Worm (Caenorhabditis elegans) whole organism, L1 larva: ENCODE measurements around the gene agr-1.

Source experiments
- C16A3.4 ChIP-seq: fragments of 150-350 bp; optimal IDR thresholded peaks from 2 replicates; lab custom pipeline; 2014; ENCODE audit warnings: missing biosample characterization, missing genetic modification characterization
- C34B4.2 ChIP-seq: sonication (generic microtip); optimal IDR thresholded peaks from 2 replicates; lab custom pipeline; 2017; ENCODE audit warnings: mild to moderate bottlenecking, missing genetic modification characterization, missing compliant biosample characterization
- F16B12.6 ChIP-seq: fragments of 150-350 bp; optimal IDR thresholded peaks from 2 replicates; lab custom pipeline; 2014; ENCODE audit warnings: missing biosample characterization, missing genetic modification characterization
- aha-1 ChIP-seq: fragments of 150-350 bp; optimal IDR thresholded peaks from 2 replicates; lab custom pipeline; 2014; ENCODE audit warnings: missing biosample characterization, missing genetic modification characterization
- ama-1 ChIP-seq: fragments of 150-350 bp; optimal IDR thresholded peaks from 2 replicates; lab custom pipeline; 2014
- ceh-90 ChIP-seq: sonication (generic microtip); optimal IDR thresholded peaks from 2 replicates; lab custom pipeline; 2016; ENCODE audit warnings: missing genetic modification characterization, missing compliant biosample characterization
- ces-1 ChIP-seq: fragments of 150-350 bp; optimal IDR thresholded peaks from 2 replicates; lab custom pipeline; 2014; ENCODE audit warnings: missing biosample characterization, missing genetic modification reagents, missing genetic modification characterization
- dsc-1 ChIP-seq: sonication (generic microtip); optimal IDR thresholded peaks from 2 replicates; lab custom pipeline; 2016; ENCODE audit warnings: mild to moderate bottlenecking, missing genetic modification characterization, missing compliant biosample characterization
- efl-1 ChIP-seq, 4 experiments: fragments of 150-350 bp; optimal IDR thresholded peaks in 3 of 4; peaks in 1 of 4; 1 replicate in 1 of 4; 2 replicates in 3 of 4; lab custom pipeline; 2014; ENCODE audit warnings: missing biosample characterization in 2 of 4, missing genetic modification characterization in 2 of 4, missing genetic modification reagents in 2 of 4
- egl-13 ChIP-seq: sonication (generic microtip); optimal IDR thresholded peaks from 2 replicates; lab custom pipeline; 2016; ENCODE audit warnings: missing genotype, missing genetic modification reagents, missing genetic modification characterization, missing compliant biosample characterization
- elt-3 ChIP-seq, 6 experiments: fragments of 150-350 bp in 1 of 6; sonication (generic microtip); optimal IDR thresholded peaks; 2 replicates each; lab custom pipeline; 2017 to 2018; ENCODE audit warnings: missing biosample characterization in 6 of 6, missing genetic modification characterization in 6 of 6, inconsistent platforms in 1 of 6
- fkh-10 ChIP-seq: sonication (generic microtip); optimal IDR thresholded peaks from 2 replicates; lab custom pipeline; 2017; ENCODE audit warnings: missing biosample characterization, missing genetic modification reagents, missing genetic modification characterization
- fkh-4 ChIP-seq: sonication (generic microtip); optimal IDR thresholded peaks from 2 replicates; lab custom pipeline; 2016; ENCODE audit warnings: missing compliant biosample characterization, missing genetic modification characterization, borderline replicate concordance
- fkh-8 ChIP-seq: sonication (generic microtip); optimal IDR thresholded peaks from 2 replicates; lab custom pipeline; 2016; ENCODE audit warnings: mild to moderate bottlenecking, missing genetic modification characterization, missing compliant biosample characterization
- fos-1 ChIP-seq: fragments of 150-350 bp; optimal IDR thresholded peaks from 2 replicates; lab custom pipeline; 2014; ENCODE audit warnings: missing biosample characterization, missing genetic modification characterization
- grh-1 ChIP-seq: fragments of 200-800 bp; sonication (Bioruptor generic); IDR thresholded peaks from 2 replicates; pipeline ENCODE4 v1.3.6; 2022; ENCODE audit warnings: missing genetic modification reagents, missing genetic modification characterization, missing compliant biosample characterization
- hlh-17 ChIP-seq: fragments of 200-800 bp; sonication (Bioruptor generic); optimal IDR thresholded peaks from 2 replicates; lab custom pipeline; 2018; ENCODE audit warnings: missing genetic modification characterization, mild to moderate bottlenecking, missing compliant biosample characterization, moderate library complexity, borderline replicate concordance
- jun-1 ChIP-seq: fragments of 150-350 bp; optimal IDR thresholded peaks from 2 replicates; lab custom pipeline; 2014; ENCODE audit warnings: missing biosample characterization, missing genetic modification reagents, missing genetic modification characterization
- lin-13 ChIP-seq: fragments of 150-350 bp; optimal IDR thresholded peaks from 2 replicates; lab custom pipeline; 2014; ENCODE audit warnings: missing biosample characterization, missing genetic modification reagents, missing genetic modification characterization
- lin-14 ChIP-seq: fragments of 200-800 bp; sonication (Bioruptor generic); optimal IDR thresholded peaks from 2 replicates; lab custom pipeline; 2018; ENCODE audit warnings: mild to moderate bottlenecking, missing genetic modification characterization, moderate library complexity, missing compliant biosample characterization
- lin-35 ChIP-seq, 2 experiments: fragments of 150-350 bp; optimal IDR thresholded peaks; 2 replicates each; lab custom pipeline; 2014; ENCODE audit warnings: missing biosample characterization in 2 of 2, missing genetic modification characterization in 2 of 2, missing genetic modification reagents in 2 of 2
- lsy-2 ChIP-seq, 2 experiments: fragments of 150-350 bp; optimal IDR thresholded peaks; 2 replicates each; lab custom pipeline; 2014; ENCODE audit warnings: missing biosample characterization in 2 of 2, missing genetic modification characterization in 2 of 2
- nhr-19 ChIP-seq: fragments of 200-800 bp; sonication (Bioruptor generic); conservative IDR thresholded peaks from 2 replicates; pipeline ENCODE4 v1.3.6; 2022; ENCODE audit warnings: missing genetic modification characterization, missing compliant biosample characterization
- nhr-20 ChIP-seq: sonication (generic microtip); optimal IDR thresholded peaks from 2 replicates; lab custom pipeline; 2016; ENCODE audit warnings: mild to moderate bottlenecking, missing genetic modification characterization, missing compliant biosample characterization
- nhr-237 ChIP-seq: fragments of 150-350 bp; optimal IDR thresholded peaks from 2 replicates; lab custom pipeline; 2014; ENCODE audit warnings: missing biosample characterization, missing genetic modification characterization
- nhr-47 ChIP-seq: sonication (generic microtip); optimal IDR thresholded peaks from 2 replicates; lab custom pipeline; 2016; ENCODE audit warnings: mild to moderate bottlenecking, missing genetic modification characterization, moderate library complexity, missing compliant biosample characterization
- nhr-71 ChIP-seq: sonication (generic microtip); optimal IDR thresholded peaks from 2 replicates; lab custom pipeline; 2016; ENCODE audit warnings: mild to moderate bottlenecking, missing genetic modification characterization, moderate library complexity, missing compliant biosample characterization
- nhr-84 ChIP-seq: sonication (generic microtip); optimal IDR thresholded peaks from 2 replicates; lab custom pipeline; 2017; ENCODE audit warnings: missing biosample characterization, missing genetic modification characterization
- nhr-85 ChIP-seq: sonication (generic microtip); peaks from one replicate; lab custom pipeline; 2016; ENCODE audit warnings: missing genetic modification characterization, inconsistent platforms, missing compliant biosample characterization
- nhr-90 ChIP-seq: sonication (generic microtip); optimal IDR thresholded peaks from 2 replicates; lab custom pipeline; 2016; ENCODE audit warnings: mild to moderate bottlenecking, missing genetic modification characterization, missing compliant biosample characterization; ENCODE audit not compliant: poor library complexity
- pag-3 ChIP-seq: sonication (generic microtip); optimal IDR thresholded peaks from 2 replicates; lab custom pipeline; 2017; ENCODE audit warnings: missing genetic modification characterization, mild to moderate bottlenecking, missing compliant biosample characterization, antibody characterized with exemption, borderline replicate concordance; ENCODE audit not compliant: insufficient read depth
- pqm-1 ChIP-seq: sonication (generic microtip); optimal IDR thresholded peaks from 3 replicates; lab custom pipeline; 2017; ENCODE audit warnings: missing biosample characterization, missing genetic modification characterization
- rnt-1 ChIP-seq: sonication (generic microtip); optimal IDR thresholded peaks from 2 replicates; lab custom pipeline; 2016; ENCODE audit warnings: mild to moderate bottlenecking, missing genetic modification characterization, moderate library complexity, missing compliant biosample characterization
- snpc-4 ChIP-seq: fragments of 150-350 bp; optimal IDR thresholded peaks from 2 replicates; lab custom pipeline; 2014; ENCODE audit warnings: missing biosample characterization, missing genetic modification characterization
- snu-23 ChIP-seq: sonication (generic microtip); optimal IDR thresholded peaks from 2 replicates; lab custom pipeline; 2016; ENCODE audit warnings: missing genetic modification characterization, missing compliant biosample characterization
- sptf-1 ChIP-seq: fragments of 150-350 bp; optimal IDR thresholded peaks from 2 replicates; lab custom pipeline; 2014; ENCODE audit warnings: missing biosample characterization, missing genetic modification characterization
- sup-37 ChIP-seq: fragments of 200-800 bp; sonication (Bioruptor generic); optimal IDR thresholded peaks from 2 replicates; lab custom pipeline; 2018; ENCODE audit warnings: mild to moderate bottlenecking, missing genetic modification characterization, missing compliant biosample characterization
- swsn-7 ChIP-seq: sonication (generic microtip); optimal IDR thresholded peaks from 2 replicates; lab custom pipeline; 2016; ENCODE audit warnings: missing genetic modification characterization, missing compliant biosample characterization
- tlp-1 ChIP-seq: fragments of 150-350 bp; optimal IDR thresholded peaks from 2 replicates; lab custom pipeline; 2014; ENCODE audit warnings: missing biosample characterization, missing genetic modification characterization
- unc-130 ChIP-seq: fragments of 150-350 bp; optimal IDR thresholded peaks from 2 replicates; lab custom pipeline; 2017; ENCODE audit warnings: missing biosample characterization, missing genetic modification characterization, inconsistent platforms
- unc-30 ChIP-seq: sonication (generic microtip); optimal IDR thresholded peaks from 2 replicates; lab custom pipeline; 2017; ENCODE audit warnings: missing biosample characterization, missing genetic modification characterization
- unc-62 ChIP-seq: fragments of 150-350 bp; optimal IDR thresholded peaks from 2 replicates; lab custom pipeline; 2014; ENCODE audit warnings: missing biosample characterization, missing genetic modification reagents, missing genetic modification characterization
- unc-98 ChIP-seq: fragments of 200-800 bp; sonication (Bioruptor generic); IDR thresholded peaks from 2 replicates; pipeline ENCODE4 v1.3.6; 2022; ENCODE audit warnings: missing genetic modification characterization, missing compliant biosample characterization
- vab-15 ChIP-seq: sonication (generic microtip); optimal IDR thresholded peaks from 2 replicates; lab custom pipeline; 2017; ENCODE audit warnings: missing genotype, mild to moderate bottlenecking, missing genetic modification characterization, missing compliant biosample characterization
- xbp-1 ChIP-seq: sonication (generic microtip); optimal IDR thresholded peaks from 2 replicates; lab custom pipeline; 2016; ENCODE audit warnings: missing genetic modification characterization, missing compliant biosample characterization
- zag-1 ChIP-seq: fragments of 150-350 bp; optimal IDR thresholded peaks from 2 replicates; lab custom pipeline; 2014; ENCODE audit warnings: missing biosample characterization, missing genetic modification characterization

agr-1 gene

DNA sequence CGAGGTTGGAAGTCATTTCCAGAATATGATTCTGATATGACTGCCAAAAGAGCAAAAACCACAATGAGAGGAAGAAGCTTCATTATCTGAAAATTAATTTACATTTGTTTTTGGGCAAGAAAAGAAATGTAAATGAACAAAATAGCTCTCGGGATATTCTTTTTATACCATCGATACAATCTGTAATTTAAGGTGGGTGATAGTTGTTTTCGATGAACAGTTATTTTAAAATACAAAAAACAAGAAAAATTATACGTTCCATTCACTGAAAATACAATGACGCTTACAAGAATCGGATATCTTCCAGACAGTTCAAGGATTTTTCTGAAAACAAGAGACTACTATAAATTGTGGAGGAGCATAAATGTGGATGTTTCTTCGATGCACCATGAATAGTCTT lies 30.3 kb downstream of the agr-1 start, which contains the start of gene ins-15:
Gene ins-15 (minus strand): TSS at position 101 of the 400 bp plus-strand sequence.
- TF ChIP-seq nhr-237 (tag; lab: Kevin White, UChicago) (no peak), efl-1 (optimal IDR thresholded peaks at IDR 0.05; lab: Kevin White, UChicago) (no peak), efl-1 (GFP tag; optimal IDR thresholded peaks at IDR 0.05 in 1 of 2; lab: Kevin White, UChicago) (peak in 1 of 2 experiments; percentile 12)

DNA sequence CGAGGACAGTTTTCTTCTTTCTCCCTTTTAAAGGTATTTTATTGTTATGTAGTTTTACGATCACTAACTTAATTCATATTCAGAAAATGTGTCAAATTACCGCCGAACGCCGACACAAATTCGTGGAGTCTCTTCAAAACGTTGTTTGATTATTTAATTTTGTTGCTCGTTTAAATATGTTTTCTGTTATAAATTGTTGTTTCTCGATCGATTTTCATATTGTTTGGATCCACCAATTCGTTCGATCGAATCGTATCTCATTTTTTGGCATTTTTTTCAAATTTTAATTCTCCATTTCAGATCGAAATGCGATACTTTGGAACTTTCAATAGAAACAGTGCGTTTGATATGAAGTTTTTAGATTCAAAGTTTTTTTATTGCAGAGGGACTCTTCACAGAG lies 32.4 kb downstream of the agr-1 start, which contains the start of gene F41G3.6:
Gene F41G3.6 (plus strand): TSS at position 301 of the 400 bp plus-strand sequence.
- TF ChIP-seq fkh-10 (GFP tag; lab: Kevin White, UChicago) (no peak), pqm-1 (tag; lab: Kevin White, UChicago) (no peak), nhr-90 (tag; lab: Kevin White, UChicago) (no peak), snpc-4 (tag; lab: Kevin White, UChicago) (no peak), sptf-1 (tag; lab: Kevin White, UChicago) (no peak), nhr-85 (tag; lab: Kevin White, UChicago) (no peak), pag-3 (tag; lab: Kevin White, UChicago) (no peak), unc-98 (GFP tag; lab: Robert Waterston, UW) (no peak)
- TF ChIP-seq, all 84 proteins: peak for 0

DNA sequence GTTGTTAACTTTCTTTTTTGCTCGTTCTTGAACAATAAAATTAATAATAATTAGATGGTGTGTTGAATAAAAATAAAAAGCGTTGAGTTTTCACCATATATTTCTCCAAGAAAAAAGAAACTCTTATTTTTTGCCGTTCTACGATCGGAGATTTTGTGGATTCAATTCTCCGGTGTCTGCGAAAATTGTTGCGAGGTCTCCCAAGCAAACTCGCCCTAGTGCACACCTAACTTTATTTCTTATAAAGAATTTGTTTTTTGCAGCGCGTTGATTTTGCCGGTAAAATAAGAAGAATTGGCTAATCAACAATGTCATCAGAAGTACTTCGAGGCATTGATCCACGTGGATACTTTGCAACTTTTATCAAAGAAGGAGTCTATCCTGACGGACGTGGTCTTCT lies 33.5 kb downstream of the agr-1 start, which contains the start of gene exos-8:
Gene exos-8 (plus strand): TSS at position 264 of the 400 bp plus-strand sequence.
- TF ChIP-seq swsn-7, result peak; percentile 37
- TF ChIP-seq nhr-19 (GFP tag; lab: Robert Waterston, UW), result peak; percentile 45
- TF ChIP-seq nhr-71 (tag; lab: Kevin White, UChicago), result peak; percentile 69
- TF ChIP-seq lin-13 (GFP tag; lab: Kevin White, UChicago), result peak; percentile 63
- TF ChIP-seq zag-1 (tag; lab: Kevin White, UChicago), result no peak
- TF ChIP-seq nhr-84 (tag; lab: Kevin White, UChicago), result no peak
- peak; percentile 65 for TF ChIP-seq nhr-20 (tag; lab: Kevin White, UChicago)
- peak; percentile 15 for TF ChIP-seq snpc-4 (tag; lab: Kevin White, UChicago)
- TF ChIP-seq nhr-90 (tag; lab: Kevin White, UChicago), result peak; percentile 13
- peak in 1 of 6 experiments; percentile 55 for TF ChIP-seq elt-3 (tag; optimal IDR thresholded peaks at IDR 0.05; lab: Kevin White, UChicago)
- peak; percentile 16 for TF ChIP-seq vab-15
- TF ChIP-seq F16B12.6 (tag; lab: Kevin White, UChicago), result peak; percentile 24
- no peak for TF ChIP-seq ceh-90
- no peak for TF ChIP-seq unc-62 (GFP tag; lab: Kevin White, UChicago)
- peak; percentile 34 to 82 for TF ChIP-seq lin-35 (GFP tag; optimal IDR thresholded peaks at IDR 0.05; lab: Kevin White, UChicago)
- no peak for TF ChIP-seq tlp-1
- peak; percentile 28 to 80 for TF ChIP-seq lsy-2 (tag; optimal IDR thresholded peaks at IDR 0.05; lab: Kevin White, UChicago)
- no peak for TF ChIP-seq sup-37
- TF ChIP-seq xbp-1 (tag; lab: Kevin White, UChicago), result peak; percentile 53
- peak; percentile 22 for TF ChIP-seq fos-1 (tag; lab: Kevin White, UChicago)
- peak; percentile 66 for TF ChIP-seq snu-23
- TF ChIP-seq lin-14, result peak; percentile 55
- no peak for TF ChIP-seq hlh-17 (GFP tag; lab: Kevin White, UChicago)
- peak; percentile 11 for TF ChIP-seq unc-130 (tag; lab: Kevin White, UChicago)
- peak; percentile 13 for TF ChIP-seq jun-1
- TF ChIP-seq ama-1 (lab: Kevin White, UChicago), result no peak
- no peak for TF ChIP-seq aha-1 (tag; lab: Kevin White, UChicago)
- TF ChIP-seq fkh-10 (GFP tag; lab: Kevin White, UChicago), result no peak
- TF ChIP-seq dsc-1 (tag; lab: Kevin White, UChicago), result peak; percentile 9
- peak; percentile 89 for TF ChIP-seq rnt-1 (tag; lab: Kevin White, UChicago)
- no peak for TF ChIP-seq egl-13 (tag; lab: Kevin White, UChicago)
- TF ChIP-seq pag-3 (tag; lab: Kevin White, UChicago), result no peak
- TF ChIP-seq efl-1 (optimal IDR thresholded peaks at IDR 0.05; lab: Kevin White, UChicago), result peak; percentile 68 to 76
- peak; percentile 60 to 95 for TF ChIP-seq efl-1 (GFP tag; optimal IDR thresholded peaks at IDR 0.05 in 1 of 2; lab: Kevin White, UChicago)
- no peak for TF ChIP-seq unc-30
- peak; percentile 58 for TF ChIP-seq fkh-8 (tag; lab: Kevin White, UChicago)
- no peak for TF ChIP-seq C34B4.2 (tag; lab: Kevin White, UChicago)
- no peak for TF ChIP-seq grh-1
- TF ChIP-seq ces-1 (GFP tag; lab: Kevin White, UChicago), result no peak
- TF ChIP-seq nhr-47 (tag; lab: Kevin White, UChicago), result peak; percentile 60
- TF ChIP-seq C16A3.4, result peak; percentile 65
- no peak for TF ChIP-seq fkh-4
- TF ChIP-seq unc-98 (GFP tag; lab: Robert Waterston, UW), result no peak
